Fruit fly (Drosophila melanogaster) whole organism, embryonic: Measurements from ENCODE around the gene GstO3.
A peak's percentile ranks its signal among the peaks of the same experiment; 100 is the strongest.

Source experiments
- ATbp ChIP-seq: fragments of 200-800 bp; sonication (Bioruptor generic); optimal IDR thresholded peaks from 2 replicates; lab custom pipeline; 2017; ENCODE audit warnings: missing biosample characterization, mild to moderate bottlenecking, missing genetic modification characterization, missing genetic modification reagents
- Atf3 ChIP-seq: fragments of 200-800 bp; sonication (Bioruptor generic); optimal IDR thresholded peaks from 3 replicates; lab custom pipeline; 2016; ENCODE audit warnings: missing biosample characterization, missing genetic modification characterization
- Blimp-1 ChIP-seq: fragments of 200-800 bp; sonication (Bioruptor generic); optimal IDR thresholded peaks from 3 replicates; lab custom pipeline; 2018; ENCODE audit warnings: missing biosample characterization, missing genetic modification characterization, mild to moderate bottlenecking, moderate library complexity, missing genetic modification reagents
- CG10274 ChIP-seq: fragments of 200-800 bp; sonication (Bioruptor generic); optimal IDR thresholded peaks from 3 replicates; lab custom pipeline; 2017; ENCODE audit warnings: missing biosample characterization, mild to moderate bottlenecking, missing genetic modification characterization
- CG10565 ChIP-seq: fragments of 200-800 bp; sonication (Bioruptor generic); optimal IDR thresholded peaks from 3 replicates; lab custom pipeline; 2016; ENCODE audit warnings: missing biosample characterization, mild to moderate bottlenecking, missing genetic modification characterization
- CG11504 ChIP-seq: fragments of 200-800 bp; sonication (Bioruptor generic); optimal IDR thresholded peaks from 3 replicates; lab custom pipeline; 2019; ENCODE audit warnings: missing biosample characterization, mild to moderate bottlenecking, missing genetic modification characterization, moderate library complexity
- CG12071 ChIP-seq: fragments of 200-800 bp; sonication (Bioruptor generic); optimal IDR thresholded peaks from 3 replicates; lab custom pipeline; 2018; ENCODE audit warnings: missing biosample characterization, mild to moderate bottlenecking, missing genetic modification characterization
- CG12942 ChIP-seq: fragments of 200-800 bp; sonication (Bioruptor generic); optimal IDR thresholded peaks from 3 replicates; lab custom pipeline; 2016; ENCODE audit warnings: missing biosample characterization, missing genetic modification characterization
- CG1602 ChIP-seq: fragments of 200-800 bp; sonication (Bioruptor generic); optimal IDR thresholded peaks from 3 replicates; lab custom pipeline; 2016; ENCODE audit warnings: missing biosample characterization, missing genetic modification characterization
- CG1832 ChIP-seq: fragments of 200-800 bp; sonication (Bioruptor generic); optimal IDR thresholded peaks from 2 replicates; lab custom pipeline; 2017; ENCODE audit warnings: missing biosample characterization, mild to moderate bottlenecking, missing genetic modification characterization, inconsistent platforms
- CG18476 ChIP-seq: fragments of 200-800 bp; sonication (Bioruptor generic); optimal IDR thresholded peaks from 2 replicates; lab custom pipeline; 2016; ENCODE audit warnings: missing biosample characterization, mild to moderate bottlenecking, missing genetic modification characterization
- CG2202 ChIP-seq: fragments of 200-800 bp; sonication (Bioruptor generic); optimal IDR thresholded peaks from 2 replicates; lab custom pipeline; 2018; ENCODE audit warnings: missing biosample characterization, mild to moderate bottlenecking, missing genetic modification characterization
- CG2678 ChIP-seq: fragments of 200-800 bp; sonication (Bioruptor generic); optimal IDR thresholded peaks from 3 replicates; lab custom pipeline; 2019; ENCODE audit warnings: missing biosample characterization, mild to moderate bottlenecking, missing genetic modification characterization, moderate library complexity
- CG2875 ChIP-seq: fragments of 200-800 bp; sonication (Bioruptor generic); optimal IDR thresholded peaks from 2 replicates; lab custom pipeline; 2017; ENCODE audit warnings: missing biosample characterization, mild to moderate bottlenecking, missing genetic modification characterization, missing genetic modification reagents
- CG3281 ChIP-seq: fragments of 200-800 bp; sonication (Bioruptor generic); optimal IDR thresholded peaks from 3 replicates; lab custom pipeline; 2017; ENCODE audit warnings: missing biosample characterization, mild to moderate bottlenecking, missing genetic modification characterization
- CG34376 ChIP-seq: fragments of 200-800 bp; sonication (Bioruptor generic); optimal IDR thresholded peaks from 2 replicates; lab custom pipeline; 2018; ENCODE audit warnings: missing biosample characterization, mild to moderate bottlenecking, missing genetic modification characterization
- CG6254 ChIP-seq: fragments of 200-800 bp; sonication (Bioruptor generic); optimal IDR thresholded peaks from 3 replicates; lab custom pipeline; 2017; ENCODE audit warnings: mild to moderate bottlenecking, missing biosample characterization, missing genetic modification reagents, missing genetic modification characterization
- CG7963 ChIP-seq: fragments of 200-800 bp; sonication (Bioruptor generic); IDR thresholded peaks from 3 replicates; pipeline ENCODE4 v1.3.6; 2022; ENCODE audit warnings: missing biosample characterization, missing genetic modification characterization; ENCODE audit not compliant: partially characterized antibody
- CG8924 ChIP-seq: fragments of 200-800 bp; optimal IDR thresholded peaks from 3 replicates; lab custom pipeline; 2019; ENCODE audit warnings: missing biosample characterization, mild to moderate bottlenecking, missing genetic modification characterization, moderate library complexity
- CG9437 ChIP-seq: fragments of 200-800 bp; sonication (Bioruptor generic); optimal IDR thresholded peaks from 2 replicates; lab custom pipeline; 2018; ENCODE audit warnings: missing biosample characterization, mild to moderate bottlenecking, missing genetic modification characterization
- CG9817 ChIP-seq: fragments of 200-800 bp; sonication (Bioruptor generic); optimal IDR thresholded peaks from 2 replicates; lab custom pipeline; 2018; ENCODE audit warnings: missing biosample characterization, mild to moderate bottlenecking, missing genetic modification characterization, moderate library complexity
- D19A ChIP-seq: fragments of 200-800 bp; optimal IDR thresholded peaks from 3 replicates; lab custom pipeline; 2019; ENCODE audit warnings: missing biosample characterization, mild to moderate bottlenecking, missing genetic modification characterization, moderate library complexity
- Deaf1 ChIP-seq: fragments of 200-800 bp; optimal IDR thresholded peaks from 3 replicates; lab custom pipeline; 2019; ENCODE audit warnings: missing biosample characterization, mild to moderate bottlenecking, missing genetic modification characterization, moderate library complexity
- Drgx ChIP-seq: fragments of 200-800 bp; sonication (Bioruptor generic); IDR thresholded peaks from 2 replicates; pipeline ENCODE4 v1.3.6; 2022; ENCODE audit warnings: missing biosample characterization, missing genetic modification characterization
- E2f1 ChIP-seq: fragments of 200-800 bp; sonication (Bioruptor generic); IDR thresholded peaks from 2 replicates; pipeline ENCODE4 v1.3.6; 2022; ENCODE audit warnings: missing biosample characterization, missing genetic modification characterization
- HLH3B ChIP-seq: fragments of 200-800 bp; sonication (Bioruptor generic); IDR thresholded peaks from 2 replicates; pipeline ENCODE4 v1.3.6; 2022; ENCODE audit warnings: missing biosample characterization, missing genetic modification characterization
- Hr78 ChIP-seq, 2 experiments: fragments of 200-800 bp in 1 of 2; fragments of >200 bp in 1 of 2; sonication (Bioruptor generic) in 1 of 2; optimal IDR thresholded peaks; 2 replicates each; lab custom pipeline; 2017 to 2019; ENCODE audit warnings: missing biosample characterization in 2 of 2, missing genetic modification characterization in 2 of 2, mild to moderate bottlenecking in 1 of 2, moderate library complexity in 1 of 2
- Sox100B ChIP-seq: fragments of 200-800 bp; sonication (Bioruptor generic); optimal IDR thresholded peaks from 3 replicates; lab custom pipeline; 2018; ENCODE audit warnings: missing biosample characterization, mild to moderate bottlenecking, missing genetic modification characterization
- Spps ChIP-seq: fragments of 200-800 bp; sonication (Bioruptor generic); optimal IDR thresholded peaks from 2 replicates; lab custom pipeline; 2018; ENCODE audit warnings: missing biosample characterization, mild to moderate bottlenecking, missing genetic modification characterization
- Ssrp ChIP-seq: fragments of 200-800 bp; sonication (Bioruptor generic); optimal IDR thresholded peaks from 2 replicates; lab custom pipeline; 2018; ENCODE audit warnings: missing biosample characterization, mild to moderate bottlenecking, missing genetic modification characterization, moderate library complexity
- Xbp1 ChIP-seq: fragments of 200-800 bp; sonication (Bioruptor generic); optimal IDR thresholded peaks from 3 replicates; lab custom pipeline; 2016; ENCODE audit warnings: missing biosample characterization, mild to moderate bottlenecking, missing genetic modification characterization
- ase ChIP-seq: fragments of 200-800 bp; sonication (Bioruptor generic); IDR thresholded peaks from 3 replicates; pipeline ENCODE4 v1.3.6; 2022; ENCODE audit warnings: missing biosample characterization, missing genetic modification characterization
- bcd ChIP-seq: fragments of 200-800 bp; sonication (Bioruptor generic); optimal IDR thresholded peaks from 2 replicates; lab custom pipeline; 2017; ENCODE audit warnings: missing biosample characterization, mild to moderate bottlenecking, missing genetic modification characterization
- dmrt99B ChIP-seq: fragments of 200-800 bp; sonication (Bioruptor generic); optimal IDR thresholded peaks from 2 replicates; lab custom pipeline; 2018; ENCODE audit warnings: missing biosample characterization, mild to moderate bottlenecking, missing genetic modification characterization, moderate library complexity
- fd96Cb ChIP-seq: fragments of 200-800 bp; sonication (Bioruptor generic); optimal IDR thresholded peaks from 2 replicates; lab custom pipeline; 2018; ENCODE audit warnings: missing biosample characterization, mild to moderate bottlenecking, missing genetic modification characterization, moderate library complexity
- gcm ChIP-seq: fragments of 200-800 bp; sonication (Bioruptor generic); optimal IDR thresholded peaks from 2 replicates; lab custom pipeline; 2019; ENCODE audit warnings: missing biosample characterization, mild to moderate bottlenecking, missing genetic modification characterization, moderate library complexity
- lmd ChIP-seq: fragments of 200-800 bp; sonication (Bioruptor generic); IDR thresholded peaks from 2 replicates; pipeline ENCODE4 v1.3.6; 2022; ENCODE audit warnings: missing biosample characterization, missing genetic modification characterization
- luna ChIP-seq: fragments of 200-800 bp; sonication (Bioruptor generic); optimal IDR thresholded peaks from 2 replicates; lab custom pipeline; 2016; ENCODE audit warnings: missing biosample characterization, missing genetic modification characterization
- maf-S ChIP-seq: fragments of 200-800 bp; sonication (Bioruptor generic); optimal IDR thresholded peaks from 2 replicates; lab custom pipeline; 2016; ENCODE audit warnings: missing biosample characterization, missing genetic modification characterization
- nmo ChIP-seq: fragments of 200-800 bp; sonication (Bioruptor generic); optimal IDR thresholded peaks from 2 replicates; lab custom pipeline; 2018; ENCODE audit warnings: missing biosample characterization, mild to moderate bottlenecking, missing genetic modification characterization, moderate library complexity
- onecut ChIP-seq: fragments of 200-800 bp; sonication (Bioruptor generic); IDR thresholded peaks from 2 replicates; pipeline ENCODE4 v1.3.6; 2022; ENCODE audit warnings: missing biosample characterization, missing genetic modification characterization
- phol ChIP-seq: fragments of 200-800 bp; sonication (Bioruptor generic); optimal IDR thresholded peaks from 3 replicates; lab custom pipeline; 2018; ENCODE audit warnings: missing biosample characterization, mild to moderate bottlenecking, missing genetic modification characterization, moderate library complexity
- ranshi ChIP-seq: fragments of 200-800 bp; sonication (Bioruptor generic); IDR thresholded peaks from 2 replicates; pipeline ENCODE4 v1.3.6; 2022; ENCODE audit warnings: missing biosample characterization, missing genetic modification characterization
- sens ChIP-seq: fragments of 200-800 bp; sonication (Bioruptor generic); peaks from one replicate; lab custom pipeline; 2016; ENCODE audit warnings: missing biosample characterization, missing genetic modification characterization
- slou ChIP-seq: fragments of 200-800 bp; sonication (Bioruptor generic); optimal IDR thresholded peaks from 3 replicates; lab custom pipeline; 2016; ENCODE audit warnings: missing biosample characterization, missing genetic modification characterization
- tgo ChIP-seq: fragments of 200-800 bp; sonication (Bioruptor generic); IDR thresholded peaks from 3 replicates; pipeline ENCODE4 v1.3.6; 2022; ENCODE audit warnings: missing biosample characterization, missing genetic modification characterization
- tll ChIP-seq, 2 experiments: fragments of 200-800 bp in 1 of 2; fragments of >200 bp in 1 of 2; sonication (Bioruptor generic) in 1 of 2; optimal IDR thresholded peaks; 2 replicates each; lab custom pipeline; 2017 to 2019; ENCODE audit warnings: missing biosample characterization in 2 of 2, missing genetic modification characterization in 2 of 2, mild to moderate bottlenecking in 1 of 2, moderate library complexity in 1 of 2
- tx ChIP-seq: fragments of 200-800 bp; sonication (Bioruptor generic); optimal IDR thresholded peaks from 2 replicates; lab custom pipeline; 2016; ENCODE audit warnings: missing biosample characterization, missing genetic modification characterization
- unc-4 ChIP-seq: fragments of 200-800 bp; sonication (Bioruptor generic); IDR thresholded peaks from 2 replicates; pipeline ENCODE4 v1.3.6; 2022; ENCODE audit warnings: missing biosample characterization, missing genetic modification characterization; ENCODE audit not compliant: partially characterized antibody
- zf30C ChIP-seq: fragments of 200-800 bp; sonication (Bioruptor generic); optimal IDR thresholded peaks from 3 replicates; lab custom pipeline; 2018; ENCODE audit warnings: missing biosample characterization, mild to moderate bottlenecking, missing genetic modification characterization

Gene GstO3

dm6 chr3L:8543866-8544265 lies 25.2 kb downstream of the GstO3 start (continued):
- TF ChIP-seq HLH3B (GFP tag; lab: Robert Waterston, UW) = peak; percentile 36; the same call in 1 of the 2 replicates
- peak; percentile 20 for TF ChIP-seq Xbp1 (GFP tag; lab: Kevin White, UChicago)
- no peak for TF ChIP-seq Atf3 (GFP tag; lab: Kevin White, UChicago)
- TF ChIP-seq Spps (tag; lab: Kevin White, UChicago) = no peak
- no peak for TF ChIP-seq CG1832 (GFP tag; lab: Kevin White, UChicago)
- peak; percentile 56 for TF ChIP-seq zf30C (GFP tag; lab: Kevin White, UChicago)
- no peak for TF ChIP-seq CG18476 (GFP tag; lab: Kevin White, UChicago)
- TF ChIP-seq CG10274 (GFP tag; lab: Kevin White, UChicago) = no peak
- TF ChIP-seq maf-S (GFP tag; lab: Kevin White, UChicago) = no peak
- TF ChIP-seq unc-4 (GFP tag; lab: Robert Waterston, UW) = no peak
- peak; percentile 45 for TF ChIP-seq dmrt99B
- TF ChIP-seq tx (GFP tag; lab: Kevin White, UChicago) = no peak
- no peak for TF ChIP-seq bcd (GFP tag; lab: Kevin White, UChicago)
- no peak for TF ChIP-seq tgo
- TF ChIP-seq CG2202 (tag; lab: Kevin White, UChicago) = peak; percentile 19
- TF ChIP-seq E2f1 (GFP tag; lab: Robert Waterston, UW) = no peak
- no peak for TF ChIP-seq CG12071
- peak; percentile 5 for TF ChIP-seq Sox100B (GFP tag; lab: Kevin White, UChicago)
- TF ChIP-seq ranshi (GFP tag; lab: Robert Waterston, UW) = no peak
- TF ChIP-seq CG2875 (GFP tag; lab: Kevin White, UChicago) = peak; percentile 1
- TF ChIP-seq CG6254 (GFP tag; lab: Kevin White, UChicago) = no peak
- TF ChIP-seq lmd (GFP tag; lab: Robert Waterston, UW) = no peak
- TF ChIP-seq fd96Cb (tag; lab: Kevin White, UChicago) = peak; percentile 27
- peak; percentile 17 for TF ChIP-seq nmo
- TF ChIP-seq sens (GFP tag; lab: Kevin White, UChicago) = peak; percentile 86
- peak; percentile 16 for TF ChIP-seq Ssrp
- TF ChIP-seq luna = no peak
- no peak for TF ChIP-seq ase
- TF ChIP-seq CG3281 = no peak
- peak; percentile 50 for TF ChIP-seq CG11504
- peak; percentile 0 for TF ChIP-seq CG8924 (tag; lab: Kevin White, UChicago)
- no peak for TF ChIP-seq Drgx (GFP tag; lab: Robert Waterston, UW)
- TF ChIP-seq D19A (tag; lab: Kevin White, UChicago) = peak; percentile 37
- TF ChIP-seq slou (GFP tag; lab: Kevin White, UChicago) = no peak
- 0 out of 2 replicates have a peak, but pooled peaks have one; percentile 35 for TF ChIP-seq onecut (GFP tag; lab: Robert Waterston, UW)
- peak; percentile 1 for TF ChIP-seq CG9437
- no peak for TF ChIP-seq gcm (GFP tag; lab: Kevin White, UChicago)
- peak; percentile 43 for TF ChIP-seq CG2678 (tag; lab: Kevin White, UChicago)
- no peak for TF ChIP-seq CG1602
- TF ChIP-seq CG10565 (GFP tag; lab: Kevin White, UChicago) = no peak
- TF ChIP-seq Blimp-1 (GFP tag; lab: Kevin White, UChicago) = peak; percentile 41
- TF ChIP-seq tll (GFP tag; optimal IDR thresholded peaks at IDR 0.05; lab: Kevin White, UChicago) = no peak
- no peak for TF ChIP-seq Hr78 (GFP tag; optimal IDR thresholded peaks at IDR 0.05; lab: Kevin White, UChicago)
- no peak for TF ChIP-seq CG12942
- TF ChIP-seq CG7963 = no peak
- TF ChIP-seq phol = peak; percentile 42
- peak; percentile 2 for TF ChIP-seq CG9817 (tag; lab: Kevin White, UChicago)
- TF ChIP-seq ATbp (GFP tag; lab: Kevin White, UChicago) = no peak
- no peak for TF ChIP-seq Deaf1 (tag; lab: Kevin White, UChicago)
- TF ChIP-seq CG34376 (GFP tag; lab: Kevin White, UChicago) = no peak
